Worm (Caenorhabditis elegans): ENCODE results near the gene str-246.
A peak's percentile ranks its signal among the peaks of the same experiment; 100 is the strongest.

The str-246 gene

ce11 chrIII:11064576-11064975 lies 12.9 kb upstream of the str-246 start:
- TF ChIP-seq elt-2 (tag; optimal IDR thresholded peaks at IDR 0.05) (no peak), C34B4.2 (tag; optimal IDR thresholded peaks at IDR 0.05) (no peak), F16B12.6 (tag; optimal IDR thresholded peaks at IDR 0.05) (no peak), sup-37 (GFP tag; optimal IDR thresholded peaks at IDR 0.05) (no peak), aly-2 (tag; optimal IDR thresholded peaks at IDR 0.05) (no peak), tbx-2 (tag; optimal IDR thresholded peaks at IDR 0.05) (no peak), xbp-1 (tag; optimal IDR thresholded peaks at IDR 0.05) (no peak), C16A3.4 (tag; optimal IDR thresholded peaks at IDR 0.05) (no peak), ets-5 (GFP tag; IDR thresholded peaks at IDR 0.05) (no peak)

DNA sequence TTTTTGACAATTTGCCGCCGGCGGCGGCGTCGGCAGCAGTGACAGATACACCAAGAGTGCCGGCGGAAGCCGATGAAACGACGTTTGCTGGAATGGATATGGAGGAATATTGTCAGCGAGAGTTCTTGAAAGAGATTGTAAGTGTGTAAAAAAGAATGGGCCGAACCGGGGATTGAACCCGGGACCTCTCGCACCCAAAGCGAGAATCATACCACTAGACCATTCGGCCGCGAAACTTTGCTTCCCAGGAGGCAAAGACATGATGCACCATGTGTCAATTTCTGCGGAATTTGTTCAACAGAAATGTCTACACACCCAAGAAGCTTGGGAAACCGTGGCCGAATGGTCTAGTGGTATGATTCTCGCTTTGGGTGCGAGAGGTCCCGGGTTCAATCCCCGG lies 10.8 kb upstream of the str-246 start:
- TF ChIP-seq fkh-8 (tag; optimal IDR thresholded peaks at IDR 0.05) = peak; percentile 61
- peak; percentile 47 for TF ChIP-seq elt-2 (tag; optimal IDR thresholded peaks at IDR 0.05)
- peak; percentile 68 for TF ChIP-seq zip-4 (GFP tag; optimal IDR thresholded peaks at IDR 0.05)
- no peak for TF ChIP-seq unc-30 (tag; optimal IDR thresholded peaks at IDR 0.05)
- TF ChIP-seq egl-13 (tag; optimal IDR thresholded peaks at IDR 0.05) = peak; percentile 74
- TF ChIP-seq lin-15B (tag; optimal IDR thresholded peaks at IDR 0.05) = no peak
- peak; percentile 61 for TF ChIP-seq grh-1 (GFP tag; IDR thresholded peaks at IDR 0.05)
- TF ChIP-seq egl-27 (tag; optimal IDR thresholded peaks at IDR 0.05) = no peak
- TF ChIP-seq unc-86 (tag; optimal IDR thresholded peaks at IDR 0.05) = peak; percentile 71
- TF ChIP-seq nhr-237 (tag; optimal IDR thresholded peaks at IDR 0.05) = no peak
- peak; percentile 84 for TF ChIP-seq sup-37 (GFP tag; optimal IDR thresholded peaks at IDR 0.05)
- TF ChIP-seq hlh-4 (tag; optimal IDR thresholded peaks at IDR 0.05) = no peak
- TF ChIP-seq swsn-7 (tag; optimal IDR thresholded peaks at IDR 0.05) = peak; percentile 83
- TF ChIP-seq lin-39 (tag; optimal IDR thresholded peaks at IDR 0.05) = peak; percentile 81
- TF ChIP-seq isw-1 (GFP tag; IDR thresholded peaks at IDR 0.05) = peak; percentile 66
- peak; percentile 77 for TF ChIP-seq mep-1 (tag; optimal IDR thresholded peaks at IDR 0.05)
- TF ChIP-seq pqm-1 (tag; optimal IDR thresholded peaks at IDR 0.05) = no peak
- peak; percentile 50 for TF ChIP-seq sox-4 (tag; optimal IDR thresholded peaks at IDR 0.05)
- TF ChIP-seq lin-35 (GFP tag; optimal IDR thresholded peaks at IDR 0.05) = peak; percentile 65 to 86
- TF ChIP-seq hpl-2 (GFP tag; optimal IDR thresholded peaks at IDR 0.05) = peak; percentile 48
- peak; percentile 45 to 68 (median 55) for TF ChIP-seq ceh-82 (tag; optimal IDR thresholded peaks at IDR 0.05)
- TF ChIP-seq blmp-1 (tag; optimal IDR thresholded peaks at IDR 0.05) = no peak
- peak; percentile 63 to 82 for TF ChIP-seq efl-1 (optimal IDR thresholded peaks at IDR 0.05)
- TF ChIP-seq efl-1 (GFP tag; optimal IDR thresholded peaks at IDR 0.05 in 1 of 2) = peak; percentile 75 to 98
- TF ChIP-seq nhr-11 (tag; optimal IDR thresholded peaks at IDR 0.05) = no peak
- peak; percentile 79 for TF ChIP-seq skn-1 (tag; optimal IDR thresholded peaks at IDR 0.05)
- peak; percentile 19 for TF ChIP-seq ceh-63 (GFP tag; optimal IDR thresholded peaks at IDR 0.05)
- no peak for TF ChIP-seq nhr-76 (tag; optimal IDR thresholded peaks at IDR 0.05)
- TF ChIP-seq lsy-2 (tag; optimal IDR thresholded peaks at IDR 0.05) = peak; percentile 75 to 84
- peak; percentile 68 for TF ChIP-seq aly-2 (tag; optimal IDR thresholded peaks at IDR 0.05)
- TF ChIP-seq nhr-84 (tag; optimal IDR thresholded peaks at IDR 0.05) = no peak
- peak; percentile 79 for TF ChIP-seq nhr-20 (tag; optimal IDR thresholded peaks at IDR 0.05)
- no peak for TF ChIP-seq unc-62 (GFP tag; optimal IDR thresholded peaks at IDR 0.05)
- no peak for TF ChIP-seq lin-14 (GFP tag; optimal IDR thresholded peaks at IDR 0.05)
- TF ChIP-seq alr-1 (tag; optimal IDR thresholded peaks at IDR 0.05; ENCODE audit: borderline replicate concordance) = no peak
- peak in 1 of 2 experiments; percentile 80 for TF ChIP-seq mdl-1 (tag; optimal IDR thresholded peaks at IDR 0.05)
- peak; percentile 90 for TF ChIP-seq nhr-71 (tag; optimal IDR thresholded peaks at IDR 0.05)
- TF ChIP-seq C34B4.2 (tag; optimal IDR thresholded peaks at IDR 0.05) = no peak
- TF ChIP-seq pag-3 (tag; optimal IDR thresholded peaks at IDR 0.05; ENCODE audit: borderline replicate concordance, insufficient read depth) = no peak
- peak; percentile 79 for TF ChIP-seq unc-130 (tag; optimal IDR thresholded peaks at IDR 0.05)
- no peak for TF ChIP-seq nhr-28 (tag; optimal IDR thresholded peaks at IDR 0.05)
- no peak for TF ChIP-seq ama-1 (optimal IDR thresholded peaks at IDR 0.05)
- TF ChIP-seq nhr-77 (tag; optimal IDR thresholded peaks at IDR 0.05) = peak; percentile 25
- TF ChIP-seq irx-1 (tag; optimal IDR thresholded peaks at IDR 0.05) = peak; percentile 87
- TF ChIP-seq xbp-1 (tag; optimal IDR thresholded peaks at IDR 0.05) = peak; percentile 75
- peak; percentile 95 for TF ChIP-seq rnt-1 (tag; optimal IDR thresholded peaks at IDR 0.05)
- TF ChIP-seq elt-3 (tag; optimal IDR thresholded peaks at IDR 0.05) = peak in 3 of 6 experiments; percentile 4 to 76 (median 5)
- no peak for TF ChIP-seq nhr-12 (tag; optimal IDR thresholded peaks at IDR 0.05)

Measured in whole organism, L1 larva.